Worm (Caenorhabditis elegans) whole organism, late embryonic: Measurements from ENCODE around the gene cut-2.

ENCODE experiments used
- F13H6.1 ChIP-seq: sonication (generic microtip); optimal IDR thresholded peaks from 2 replicates; lab custom pipeline; 2016; ENCODE audit warnings: missing genetic modification characterization, missing compliant biosample characterization
- Y22D7AL.16 ChIP-seq: sonication (generic microtip); optimal IDR thresholded peaks from 2 replicates; lab custom pipeline; 2016; ENCODE audit warnings: missing genetic modification characterization, missing compliant biosample characterization
- ceh-14 ChIP-seq: sonication (generic microtip); optimal IDR thresholded peaks from 2 replicates; lab custom pipeline; 2016; ENCODE audit warnings: missing genotype, missing genetic modification characterization, missing compliant biosample characterization
- ceh-31 ChIP-seq: sonication (generic microtip); optimal IDR thresholded peaks from 2 replicates; lab custom pipeline; 2016; ENCODE audit warnings: missing genetic modification characterization, missing compliant biosample characterization
- ceh-34 ChIP-seq: sonication (generic microtip); optimal IDR thresholded peaks from 2 replicates; lab custom pipeline; 2016; ENCODE audit warnings: mild to moderate bottlenecking, missing genetic modification characterization, missing compliant biosample characterization
- dmd-4 ChIP-seq: sonication (generic microtip); optimal IDR thresholded peaks from 2 replicates; lab custom pipeline; 2016; ENCODE audit warnings: borderline replicate concordance, missing genetic modification characterization, missing compliant biosample characterization
- dve-1 ChIP-seq: sonication (generic microtip); optimal IDR thresholded peaks from 2 replicates; lab custom pipeline; 2017; ENCODE audit warnings: antibody characterized with exemption, mild to moderate bottlenecking, missing genetic modification characterization, missing compliant biosample characterization
- elt-2 ChIP-seq: sonication (generic microtip); optimal IDR thresholded peaks from 2 replicates; lab custom pipeline; 2016; ENCODE audit warnings: missing genetic modification reagents, missing genetic modification characterization, missing compliant biosample characterization
- ets-4 ChIP-seq: sonication (generic microtip); optimal IDR thresholded peaks from 2 replicates; lab custom pipeline; 2016; ENCODE audit warnings: missing genetic modification characterization, missing compliant biosample characterization
- eyg-1 ChIP-seq: sonication (generic microtip); optimal IDR thresholded peaks from 2 replicates; lab custom pipeline; 2016; ENCODE audit warnings: missing genotype, missing genetic modification characterization, missing compliant biosample characterization
- hlh-30 ChIP-seq: sonication (generic microtip); optimal IDR thresholded peaks from 2 replicates; lab custom pipeline; 2017; ENCODE audit warnings: antibody characterized with exemption, missing genetic modification characterization, missing compliant biosample characterization; ENCODE audit not compliant: insufficient read depth
- pqm-1 ChIP-seq: sonication (generic microtip); optimal IDR thresholded peaks from 2 replicates; lab custom pipeline; 2016; ENCODE audit warnings: missing genetic modification characterization, missing compliant biosample characterization
- sox-2 ChIP-seq: fragments of 200-800 bp; sonication (Bioruptor generic); IDR thresholded peaks from 2 replicates; pipeline ENCODE4 v1.3.6; 2022; ENCODE audit warnings: missing genetic modification reagents, missing genetic modification characterization, missing compliant biosample characterization
- sox-4 ChIP-seq: sonication (generic microtip); optimal IDR thresholded peaks from 2 replicates; lab custom pipeline; 2017; ENCODE audit warnings: mild to moderate bottlenecking, missing genetic modification characterization, inconsistent platforms, missing compliant biosample characterization
- ztf-16 ChIP-seq: sonication (generic microtip); optimal IDR thresholded peaks from 2 replicates; lab custom pipeline; 2017; ENCODE audit warnings: missing genetic modification characterization, missing compliant biosample characterization

Gene cut-2

ce11 chrV:13462974-13463373 is 48.2 kb downstream of the cut-2 start, which contains the start of gene frm-10:
frm-10 (plus strand) TSS chrV:13463207.
- TF ChIP-seq dve-1 (tag; lab: Kevin White, UChicago), result peak; percentile 22
- TF ChIP-seq Y22D7AL.16 (tag; lab: Kevin White, UChicago), result no peak
- no peak for TF ChIP-seq eyg-1 (tag; lab: Kevin White, UChicago)
- TF ChIP-seq pqm-1, result peak; percentile 75
- TF ChIP-seq hlh-30 (tag; lab: Kevin White, UChicago), result peak; percentile 87
- TF ChIP-seq ets-4 (tag; lab: Kevin White, UChicago), result peak; percentile 50
- TF ChIP-seq elt-2 (tag; lab: Kevin White, UChicago), result peak; percentile 63

- TF ChIP-seq ceh-34 (tag; lab: Kevin White, UChicago) (no peak), sox-4 (tag; lab: Kevin White, UChicago) (no peak), sox-2 (GFP tag; lab: Robert Waterston, UW) (no peak), ceh-14 (tag; lab: Kevin White, UChicago) (no peak), eyg-1 (tag; lab: Kevin White, UChicago) (no peak), F13H6.1 (tag; lab: Kevin White, UChicago) (no peak), ztf-16 (tag; lab: Kevin White, UChicago) (no peak), ceh-31 (tag; lab: Kevin White, UChicago) (no peak), dmd-4 (tag; lab: Kevin White, UChicago) (no peak)
Measured at ce11 chrV:13464123-13464522, 49.4 kb downstream of the cut-2 start.
